Fruit fly (Drosophila melanogaster) Kc167 (cell line): Measurements from ENCODE around the gene CG4950.

Source experiments
- Myc ChIP-seq: fragments of >200 bp; optimal IDR thresholded peaks from 2 replicates; lab custom pipeline; 2017; ENCODE audit warnings: missing external identifiers
- Sin3A ChIP-seq: fragments of >200 bp; optimal IDR thresholded peaks from 2 replicates; lab custom pipeline; 2018; ENCODE audit warnings: missing external identifiers
- h ChIP-seq: fragments of >200 bp; optimal IDR thresholded peaks from 3 replicates; lab custom pipeline; 2018; ENCODE audit warnings: missing external identifiers

dm6 chr3L:16275391-16276017 lies 7.5 kb upstream of the CG4950 start:
- TF ChIP-seq Sin3A (no peak), Myc (no peak), h (no peak)
